Fruit fly (Drosophila melanogaster): ENCODE measurements around the gene Est-P.

DNA sequence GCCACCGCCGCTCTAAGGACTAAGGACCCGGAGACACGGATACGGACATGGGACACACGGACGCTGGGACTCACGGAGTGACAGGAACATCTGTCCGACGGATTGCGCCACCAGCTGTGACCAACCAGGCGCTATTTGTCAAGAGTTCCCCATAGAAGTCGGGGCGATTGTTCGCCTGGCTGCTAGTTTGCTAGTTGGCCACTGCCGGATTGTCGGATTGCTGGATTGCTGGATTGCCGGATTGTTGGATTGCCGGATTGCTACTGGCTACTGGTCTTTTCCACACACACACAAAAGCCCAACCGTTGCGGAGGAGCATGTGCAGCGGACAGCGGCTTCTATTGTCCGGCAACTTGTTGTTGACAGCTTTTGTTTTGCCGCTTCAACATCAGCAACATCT lies 36.7 kb downstream of the Est-P start:
- TF ChIP-seq kay (GFP tag; ENCODE audit: borderline replicate concordance) (no peak), CG11617 (GFP tag; optimal IDR thresholded peaks at IDR 0.05) (no peak), pad (GFP tag; optimal IDR thresholded peaks at IDR 0.05) (no peak), cnc (optimal IDR thresholded peaks at IDR 0.05) (no peak), CG7101 (tag; optimal IDR thresholded peaks at IDR 0.05) (no peak), Mnt (GFP tag; optimal IDR thresholded peaks at IDR 0.05) (no peak)
